Fruit fly (Drosophila melanogaster) whole organism, embryonic: ENCODE results near the gene cup.
A peak's percentile ranks its signal among the peaks of the same experiment; 100 is the strongest.

ENCODE experiments used
- ATbp ChIP-seq: fragments of 200-800 bp; sonication (Bioruptor generic); optimal IDR thresholded peaks from 2 replicates; lab custom pipeline; 2017; ENCODE audit warnings: missing biosample characterization, mild to moderate bottlenecking, missing genetic modification characterization, missing genetic modification reagents
- Atf6 ChIP-seq: fragments of 200-800 bp; sonication (Bioruptor generic); IDR thresholded peaks from 2 replicates; pipeline ENCODE4 v1.3.6; 2022; ENCODE audit warnings: missing biosample characterization, missing genetic modification characterization
- CG1024 ChIP-seq: fragments of 200-800 bp; sonication (Bioruptor generic); IDR thresholded peaks from 2 replicates; pipeline ENCODE4 v1.3.6; 2022; ENCODE audit warnings: missing biosample characterization, missing genetic modification characterization
- CG10654 ChIP-seq: fragments of 200-800 bp; sonication (Bioruptor generic); optimal IDR thresholded peaks from 2 replicates; lab custom pipeline; 2016; ENCODE audit warnings: missing biosample characterization, missing genetic modification characterization
- CG11398 ChIP-seq: fragments of 200-800 bp; sonication (Bioruptor generic); optimal IDR thresholded peaks from 2 replicates; lab custom pipeline; 2016; ENCODE audit warnings: missing biosample characterization, missing genetic modification characterization
- CG12155 ChIP-seq: fragments of 200-800 bp; sonication (Bioruptor generic); optimal IDR thresholded peaks from 3 replicates; lab custom pipeline; 2016; ENCODE audit warnings: missing biosample characterization, missing genetic modification characterization
- CG12299 ChIP-seq: fragments of 200-800 bp; sonication (Bioruptor generic); optimal IDR thresholded peaks from 2 replicates; lab custom pipeline; 2018; ENCODE audit warnings: missing biosample characterization, mild to moderate bottlenecking, missing genetic modification characterization
- CG13287 ChIP-seq: fragments of 200-800 bp; sonication (Bioruptor generic); IDR thresholded peaks from 2 replicates; pipeline ENCODE4 v1.3.6; 2022; ENCODE audit warnings: missing biosample characterization, missing genetic modification characterization; ENCODE audit not compliant: partially characterized antibody
- CG14667 ChIP-seq: fragments of 200-800 bp; sonication (Bioruptor generic); IDR thresholded peaks from 2 replicates; pipeline ENCODE4 v1.3.6; 2022; ENCODE audit warnings: missing biosample characterization, missing genetic modification characterization
- CG14710 ChIP-seq: fragments of 200-800 bp; sonication (Bioruptor generic); optimal IDR thresholded peaks from 3 replicates; lab custom pipeline; 2019; ENCODE audit warnings: missing biosample characterization, mild to moderate bottlenecking, missing genetic modification characterization, moderate library complexity
- CG17568 ChIP-seq: fragments of 200-800 bp; sonication (Bioruptor generic); optimal IDR thresholded peaks from 2 replicates; lab custom pipeline; 2018; ENCODE audit warnings: missing biosample characterization, mild to moderate bottlenecking, missing genetic modification characterization, moderate library complexity
- CG18764 ChIP-seq: fragments of 200-800 bp; sonication (Bioruptor generic); optimal IDR thresholded peaks from 3 replicates; lab custom pipeline; 2016; ENCODE audit warnings: missing biosample characterization, missing genetic modification characterization
- CG32772 ChIP-seq: fragments of 200-800 bp; sonication (Bioruptor generic); IDR thresholded peaks from 2 replicates; pipeline ENCODE4 v1.3.6; 2022; ENCODE audit warnings: missing biosample characterization, missing genetic modification characterization
- CG3281 ChIP-seq: fragments of 200-800 bp; sonication (Bioruptor generic); optimal IDR thresholded peaks from 3 replicates; lab custom pipeline; 2017; ENCODE audit warnings: missing biosample characterization, mild to moderate bottlenecking, missing genetic modification characterization
- CG34422 ChIP-seq: fragments of 200-800 bp; sonication (Bioruptor generic); IDR thresholded peaks from 3 replicates; pipeline ENCODE4 v1.3.6; 2022; ENCODE audit warnings: missing biosample characterization, missing genetic modification characterization
- CG3847 ChIP-seq: fragments of 200-800 bp; sonication (Bioruptor generic); IDR thresholded peaks from 2 replicates; pipeline ENCODE4 v1.3.6; 2022; ENCODE audit warnings: missing biosample characterization, missing genetic modification characterization
- CG4617 ChIP-seq: fragments of 200-800 bp; sonication (Bioruptor generic); optimal IDR thresholded peaks from 3 replicates; lab custom pipeline; 2016; ENCODE audit warnings: missing biosample characterization, missing genetic modification characterization, borderline replicate concordance
- CG5953 ChIP-seq: fragments of 200-800 bp; sonication (Bioruptor generic); IDR thresholded peaks from 2 replicates; pipeline ENCODE4 v1.3.6; 2022; ENCODE audit warnings: missing biosample characterization, missing genetic modification characterization
- CG6254 ChIP-seq: fragments of 200-800 bp; sonication (Bioruptor generic); optimal IDR thresholded peaks from 3 replicates; lab custom pipeline; 2017; ENCODE audit warnings: mild to moderate bottlenecking, missing biosample characterization, missing genetic modification reagents, missing genetic modification characterization
- CG7839 ChIP-seq: fragments of 200-800 bp; sonication (Bioruptor generic); optimal IDR thresholded peaks from 3 replicates; lab custom pipeline; 2018; ENCODE audit warnings: missing biosample characterization, mild to moderate bottlenecking, missing genetic modification characterization, moderate library complexity
- CG8359 ChIP-seq: fragments of 200-800 bp; sonication (Bioruptor generic); optimal IDR thresholded peaks from 2 replicates; lab custom pipeline; 2017; ENCODE audit warnings: missing biosample characterization, mild to moderate bottlenecking, missing genetic modification characterization, borderline replicate concordance
- CHES-1-like ChIP-seq: fragments of 200-800 bp; sonication (Bioruptor generic); optimal IDR thresholded peaks from 2 replicates; lab custom pipeline; 2016; ENCODE audit warnings: missing biosample characterization, missing genetic modification characterization
- Dbx ChIP-seq: fragments of 200-800 bp; sonication (Bioruptor generic); IDR thresholded peaks from 3 replicates; pipeline ENCODE4 v1.3.6; 2022; ENCODE audit warnings: missing biosample characterization, missing genetic modification characterization
- Dll ChIP-seq: fragments of 200-800 bp; sonication (Bioruptor generic); IDR thresholded peaks from 4 replicates; pipeline ENCODE4 v1.3.6; 2022; ENCODE audit warnings: missing biosample characterization, missing genetic modification characterization; ENCODE audit not compliant: partially characterized antibody
- Dp ChIP-seq: fragments of 200-800 bp; sonication (Bioruptor generic); optimal IDR thresholded peaks from 2 replicates; lab custom pipeline; 2018; ENCODE audit warnings: missing biosample characterization, mild to moderate bottlenecking, missing genetic modification characterization, moderate library complexity
- Dref ChIP-seq: fragments of 200-800 bp; sonication (Bioruptor generic); IDR thresholded peaks from 2 replicates; pipeline ENCODE4 v1.3.6; 2022; ENCODE audit warnings: missing biosample characterization, missing genetic modification characterization
- Ets65A ChIP-seq: fragments of 200-800 bp; sonication (Bioruptor generic); peaks from one replicate; lab custom pipeline; 2016; ENCODE audit warnings: missing biosample characterization, missing genetic modification characterization
- Ets97D ChIP-seq: fragments of 200-800 bp; sonication (Bioruptor generic); optimal IDR thresholded peaks from 3 replicates; lab custom pipeline; 2016; ENCODE audit warnings: missing biosample characterization, missing genetic modification characterization
- GATAe ChIP-seq: fragments of 200-800 bp; sonication (Bioruptor generic); conservative IDR thresholded peaks from 2 replicates; pipeline ENCODE4 v1.3.6; 2022; ENCODE audit warnings: missing biosample characterization, missing genetic modification characterization
- Opbp ChIP-seq: fragments of 200-800 bp; sonication (Bioruptor generic); IDR thresholded peaks from 3 replicates; pipeline ENCODE4 v1.3.6; 2022; ENCODE audit warnings: missing biosample characterization, missing genetic modification characterization; ENCODE audit not compliant: partially characterized antibody
- Sry-δ ChIP-seq: fragments of 200-800 bp; sonication (Bioruptor generic); optimal IDR thresholded peaks from 2 replicates; lab custom pipeline; 2016; ENCODE audit warnings: missing biosample characterization, missing genetic modification characterization
- Stat92E ChIP-seq, 3 experiments: fragments of >200 bp in 2 of 3; fragments of 200-800 bp in 1 of 3; sonication (Bioruptor generic) in 1 of 3; optimal IDR thresholded peaks; 2 replicates each; lab custom pipeline; 2017 to 2019; ENCODE audit warnings: missing biosample characterization in 3 of 3, missing genetic modification characterization in 3 of 3, mild to moderate bottlenecking in 1 of 3, moderate library complexity in 1 of 3
- Trl ChIP-seq, 3 experiments: fragments of >200 bp in 2 of 3; fragments of 200-800 bp in 1 of 3; sonication (Bioruptor generic) in 1 of 3; optimal IDR thresholded peaks; 2 replicates in 1 of 3; 3 replicates in 2 of 3; lab custom pipeline; 2016 to 2017; ENCODE audit warnings: missing biosample characterization in 1 of 3, missing genetic modification characterization in 1 of 3
- amos ChIP-seq: fragments of 200-800 bp; sonication (Bioruptor generic); IDR thresholded peaks from 2 replicates; pipeline ENCODE4 v1.3.6; 2022; ENCODE audit warnings: missing biosample characterization, missing genetic modification characterization; ENCODE audit not compliant: partially characterized antibody
- ato ChIP-seq: fragments of 200-800 bp; sonication (Bioruptor generic); IDR thresholded peaks from 2 replicates; pipeline ENCODE4 v1.3.6; 2022; ENCODE audit warnings: missing biosample characterization, missing genetic modification characterization; ENCODE audit not compliant: partially characterized antibody
- bowl ChIP-seq: fragments of 200-800 bp; sonication (Bioruptor generic); IDR thresholded peaks from 2 replicates; pipeline ENCODE4 v1.3.6; 2022; ENCODE audit warnings: missing biosample characterization, missing genetic modification characterization
- gcm2 ChIP-seq: fragments of 200-800 bp; sonication (Bioruptor generic); optimal IDR thresholded peaks from 2 replicates; lab custom pipeline; 2016; ENCODE audit warnings: missing biosample characterization, missing genetic modification characterization
- hb ChIP-seq: fragments of 200-800 bp; sonication (Bioruptor generic); IDR thresholded peaks from 3 replicates; pipeline ENCODE4 v1.3.6; 2022; ENCODE audit warnings: missing biosample characterization, missing genetic modification characterization; ENCODE audit not compliant: partially characterized antibody
- kay ChIP-seq: fragments of 200-800 bp; sonication (Bioruptor generic); optimal IDR thresholded peaks from 2 replicates; lab custom pipeline; 2016; ENCODE audit warnings: missing biosample characterization, missing genetic modification characterization
- knrl ChIP-seq: fragments of 200-800 bp; sonication (Bioruptor generic); IDR thresholded peaks from 3 replicates; pipeline ENCODE4 v1.3.6; 2022; ENCODE audit warnings: missing biosample characterization, missing genetic modification characterization; ENCODE audit not compliant: partially characterized antibody
- nerfin-2 ChIP-seq: fragments of 200-800 bp; sonication (Bioruptor generic); IDR thresholded peaks from 2 replicates; pipeline ENCODE4 v1.3.6; 2022; ENCODE audit warnings: missing biosample characterization, missing genetic modification characterization; ENCODE audit not compliant: partially characterized antibody
- org-1 ChIP-seq: fragments of 200-800 bp; sonication (Bioruptor generic); optimal IDR thresholded peaks from 2 replicates; lab custom pipeline; 2017; ENCODE audit warnings: missing biosample characterization, missing genetic modification characterization
- pfk ChIP-seq: fragments of 200-800 bp; sonication (Bioruptor generic); optimal IDR thresholded peaks from 2 replicates; lab custom pipeline; 2018; ENCODE audit warnings: missing biosample characterization, mild to moderate bottlenecking, missing genetic modification characterization, moderate library complexity
- ranshi ChIP-seq: fragments of 200-800 bp; sonication (Bioruptor generic); IDR thresholded peaks from 2 replicates; pipeline ENCODE4 v1.3.6; 2022; ENCODE audit warnings: missing biosample characterization, missing genetic modification characterization
- row ChIP-seq: fragments of 200-800 bp; sonication (Bioruptor generic); IDR thresholded peaks from 3 replicates; pipeline ENCODE4 v1.3.6; 2022; ENCODE audit warnings: missing biosample characterization, missing genetic modification characterization
- sens ChIP-seq: fragments of 200-800 bp; sonication (Bioruptor generic); peaks from one replicate; lab custom pipeline; 2016; ENCODE audit warnings: missing biosample characterization, missing genetic modification characterization
- stc ChIP-seq: fragments of 200-800 bp; sonication (Bioruptor generic); IDR thresholded peaks from 2 replicates; pipeline ENCODE4 v1.3.6; 2022; ENCODE audit warnings: missing biosample characterization, missing genetic modification characterization
- tna ChIP-seq: fragments of 200-800 bp; sonication (Bioruptor generic); IDR thresholded peaks from 2 replicates; pipeline ENCODE4 v1.3.6; 2022; ENCODE audit warnings: missing biosample characterization, missing genetic modification characterization; ENCODE audit not compliant: partially characterized antibody
- vnd ChIP-seq: fragments of 200-800 bp; sonication (Bioruptor generic); IDR thresholded peaks from 3 replicates; pipeline ENCODE4 v1.3.6; 2022; ENCODE audit warnings: missing biosample characterization, missing genetic modification characterization; ENCODE audit not compliant: partially characterized antibody

Gene cup

DNA sequence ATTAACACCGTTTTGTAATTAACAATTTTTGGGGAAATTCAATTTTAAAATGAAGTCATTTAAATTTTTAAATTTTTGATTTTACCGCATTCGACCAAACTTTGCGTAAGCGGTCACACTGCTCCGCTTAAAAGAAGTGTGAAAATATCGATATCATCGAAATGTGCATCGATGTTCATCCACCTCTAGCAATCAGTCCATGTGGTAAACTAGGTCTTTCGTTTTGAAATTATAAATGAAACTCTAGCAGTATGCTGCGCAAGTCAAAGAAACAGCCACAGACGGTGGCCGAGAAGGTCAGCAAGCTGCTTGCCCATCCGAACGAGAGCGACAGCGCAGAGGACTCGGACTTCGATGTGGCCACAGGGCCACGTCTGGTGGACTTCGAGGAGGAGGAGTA lies 54.0 kb downstream of the cup start, which contains the start of gene Aatf (continued):
- TF ChIP-seq CG7839 (tag; lab: Kevin White, UChicago) (no peak), CG10654 (no peak), Opbp (GFP tag; lab: Robert Waterston, UW) (peak; percentile 82; the same call in 2 of the 3 replicates), row (GFP tag; lab: Robert Waterston, UW) (peak; percentile 28; the same call in 1 of the 3 replicates), sens (GFP tag; lab: Kevin White, UChicago) (peak; percentile 77), tna (GFP tag; lab: Robert Waterston, UW) (peak; percentile 72), pfk (GFP tag; lab: Kevin White, UChicago) (no peak), nerfin-2 (peak; percentile 65; the same call in 1 of the 2 replicates), CG4617 (GFP tag; lab: Kevin White, UChicago) (peak; percentile 56), Sry-δ (peak; percentile 97), ATbp (GFP tag; lab: Kevin White, UChicago) (no peak), Ets97D (peak; percentile 8), CG3281 (no peak), CG14710 (tag; lab: Kevin White, UChicago) (peak; percentile 63), Dp (GFP tag; lab: Kevin White, UChicago) (peak; percentile 96), knrl (GFP tag; lab: Robert Waterston, UW) (peak; percentile 80), CG11398 (GFP tag; lab: Kevin White, UChicago) (no peak), Ets65A (GFP tag; lab: Kevin White, UChicago) (peak; percentile 51), CG13287 (GFP tag; lab: Robert Waterston, UW) (peak; percentile 95), CHES-1-like (GFP tag; lab: Kevin White, UChicago) (no peak), GATAe (GFP tag; lab: Robert Waterston, UW) (no peak), CG6254 (GFP tag; lab: Kevin White, UChicago) (no peak), Dref (GFP tag; lab: Robert Waterston, UW) (peak; percentile 90), ato (peak; percentile 64), bowl (GFP tag; lab: Robert Waterston, UW) (no peak), CG1024 (no peak), Stat92E (GFP tag; optimal IDR thresholded peaks at IDR 0.05; lab: Kevin White, UChicago) (peak in 1 of 3 experiments; percentile 15), Trl (optimal IDR thresholded peaks at IDR 0.05; lab: Kevin White, UChicago) (no peak), Trl (GFP tag; optimal IDR thresholded peaks at IDR 0.05; lab: Kevin White, UChicago) (no peak), CG12299 (tag; lab: Kevin White, UChicago) (no peak), vnd (GFP tag; lab: Robert Waterston, UW) (peak; percentile 64), CG8359 (GFP tag; lab: Kevin White, UChicago) (no peak), Dll (peak; percentile 89), CG17568 (no peak), hb (peak; percentile 53; the same call in 1 of the 3 replicates), CG3847 (peak; percentile 36; the same call in 1 of the 2 replicates), CG18764 (no peak), org-1 (GFP tag; lab: Kevin White, UChicago) (no peak), CG12155 (peak; percentile 3), CG34422 (GFP tag; lab: Robert Waterston, UW) (peak; percentile 45; the same call in 1 of the 3 replicates), ranshi (GFP tag; lab: Robert Waterston, UW) (no peak), CG14667 (no peak), stc (GFP tag; lab: Robert Waterston, UW) (no peak), Dbx (GFP tag; lab: Robert Waterston, UW) (peak; percentile 52; the same call in 2 of the 3 replicates), kay (no peak), amos (peak; percentile 89), CG5953 (GFP tag; lab: Robert Waterston, UW) (no peak), Atf6 (GFP tag; lab: Robert Waterston, UW) (0 out of 2 replicates have a peak, but pooled peaks have one; percentile 33), CG32772 (GFP tag; lab: Robert Waterston, UW) (no peak), gcm2 (GFP tag; lab: Kevin White, UChicago) (no peak)
